Worm (Caenorhabditis elegans) whole organism, young adult: Measurements from ENCODE around the gene ZK470.4.

Experiments used
- F33H1.4 ChIP-seq: fragments of 200-800 bp; sonication (Bioruptor generic); IDR thresholded peaks from 2 replicates; pipeline ENCODE4 v1.3.6; 2022; ENCODE audit warnings: missing genetic modification reagents, missing genetic modification characterization, missing compliant biosample characterization
- Y53F4B.3 ChIP-seq: fragments of 200-800 bp; sonication (Bioruptor generic); IDR thresholded peaks from 2 replicates; pipeline ENCODE4 v1.3.6; 2022; ENCODE audit warnings: missing genetic modification reagents, missing genetic modification characterization, missing compliant biosample characterization
- ama-1 ChIP-seq, 3 experiments: fragments of 150-350 bp in 1 of 3; sonication (generic microtip) in 2 of 3; optimal IDR thresholded peaks; 2 replicates each; lab custom pipeline; 2014 to 2018; ENCODE audit warnings: missing biosample characterization in 2 of 3, missing genetic modification characterization in 2 of 3, missing genetic modification reagents in 2 of 3
- ceh-58 ChIP-seq: fragments of 200-800 bp; sonication (Bioruptor generic); IDR thresholded peaks from 2 replicates; pipeline ENCODE4 v1.3.6; 2022; ENCODE audit warnings: missing genetic modification characterization, missing compliant biosample characterization
- lir-1 ChIP-seq: fragments of 200-800 bp; sonication (Bioruptor generic); conservative IDR thresholded peaks from 2 replicates; pipeline ENCODE4 v1.3.6; 2022; ENCODE audit warnings: missing genetic modification reagents, missing genetic modification characterization, missing compliant biosample characterization
- madf-6 ChIP-seq: fragments of 200-800 bp; sonication (Bioruptor generic); IDR thresholded peaks from 2 replicates; pipeline ENCODE4 v1.3.6; 2022; ENCODE audit warnings: missing genetic modification reagents, missing genetic modification characterization, missing compliant biosample characterization
- sptf-2 ChIP-seq: fragments of 200-800 bp; sonication (Bioruptor generic); optimal IDR thresholded peaks from 2 replicates; lab custom pipeline; 2018; ENCODE audit warnings: mild to moderate bottlenecking, missing genetic modification characterization, missing compliant biosample characterization
- unc-62 ChIP-seq: fragments of 150-350 bp; optimal IDR thresholded peaks from 2 replicates; lab custom pipeline; 2014; ENCODE audit warnings: missing biosample characterization, missing genetic modification reagents, missing genetic modification characterization

ce11 chrX:4159185-4159871, 19.8 kb upstream of the ZK470.4 start:
- no peak for TF ChIP-seq ama-1 (optimal IDR thresholded peaks at IDR 0.05; lab: Kevin White, UChicago)
- no peak for TF ChIP-seq ama-1 (GFP tag; optimal IDR thresholded peaks at IDR 0.05; lab: Kevin White, UChicago)
- TF ChIP-seq lir-1 (GFP tag; lab: Robert Waterston, UW): no peak
- TF ChIP-seq ceh-58 (GFP tag; lab: Robert Waterston, UW): no peak
- no peak for TF ChIP-seq unc-62 (GFP tag; lab: Kevin White, UChicago)
- TF ChIP-seq madf-6 (GFP tag; lab: Robert Waterston, UW): no peak
- TF ChIP-seq sptf-2 (GFP tag; lab: Kevin White, UChicago): no peak
- TF ChIP-seq Y53F4B.3 (GFP tag; lab: Robert Waterston, UW): no peak
- no peak for TF ChIP-seq F33H1.4 (GFP tag; lab: Robert Waterston, UW)
